Fruit fly (Drosophila melanogaster) whole organism, pupa: ENCODE results near the gene Fntb.

Experiments used
- CG12605 ChIP-seq: fragments of 200-800 bp; sonication (Bioruptor generic); IDR thresholded peaks from 2 replicates; pipeline ENCODE4 v1.3.6; 2022; ENCODE audit warnings: missing biosample characterization, missing genetic modification characterization
- CG13204 ChIP-seq: fragments of 200-800 bp; sonication (Bioruptor generic); optimal IDR thresholded peaks from 2 replicates; lab custom pipeline; 2018; ENCODE audit warnings: missing biosample characterization, mild to moderate bottlenecking, missing genetic modification characterization, moderate library complexity
- CG17806 ChIP-seq: fragments of 200-800 bp; sonication (Bioruptor generic); optimal IDR thresholded peaks from 2 replicates; lab custom pipeline; 2018; ENCODE audit warnings: missing biosample characterization, mild to moderate bottlenecking, missing genetic modification characterization, moderate library complexity
- CG32121 ChIP-seq: fragments of 200-800 bp; sonication (Bioruptor generic); IDR thresholded peaks from 2 replicates; pipeline ENCODE4 v1.3.6; 2022; ENCODE audit warnings: missing biosample characterization, missing genetic modification characterization
- CG34367 ChIP-seq: fragments of 200-800 bp; sonication (Bioruptor generic); optimal IDR thresholded peaks from 2 replicates; lab custom pipeline; 2018; ENCODE audit warnings: missing biosample characterization, mild to moderate bottlenecking, missing genetic modification characterization
- EcR ChIP-seq: fragments of 200-800 bp; sonication (Bioruptor generic); optimal IDR thresholded peaks from 3 replicates; lab custom pipeline; 2019; ENCODE audit warnings: missing biosample characterization, missing genetic modification characterization, mild to moderate bottlenecking, moderate library complexity, missing genetic modification reagents
- Ets98B ChIP-seq: fragments of 200-800 bp; sonication (Bioruptor generic); IDR thresholded peaks from 2 replicates; pipeline ENCODE4 v1.3.6; 2022; ENCODE audit warnings: missing biosample characterization, missing genetic modification characterization
- Snoo ChIP-seq: fragments of 200-800 bp; sonication (Bioruptor generic); optimal IDR thresholded peaks from 3 replicates; lab custom pipeline; 2017; ENCODE audit warnings: missing biosample characterization, mild to moderate bottlenecking, missing genetic modification characterization, inconsistent platforms
- fd96Ca ChIP-seq: fragments of 200-800 bp; sonication (Bioruptor generic); IDR thresholded peaks from 3 replicates; pipeline ENCODE4 v1.3.6; 2022; ENCODE audit warnings: missing biosample characterization, missing genetic modification characterization
- rn ChIP-seq: fragments of 200-800 bp; sonication (Bioruptor generic); IDR thresholded peaks from 2 replicates; pipeline ENCODE4 v1.3.6; 2022; ENCODE audit warnings: missing biosample characterization, missing genetic modification characterization

DNA sequence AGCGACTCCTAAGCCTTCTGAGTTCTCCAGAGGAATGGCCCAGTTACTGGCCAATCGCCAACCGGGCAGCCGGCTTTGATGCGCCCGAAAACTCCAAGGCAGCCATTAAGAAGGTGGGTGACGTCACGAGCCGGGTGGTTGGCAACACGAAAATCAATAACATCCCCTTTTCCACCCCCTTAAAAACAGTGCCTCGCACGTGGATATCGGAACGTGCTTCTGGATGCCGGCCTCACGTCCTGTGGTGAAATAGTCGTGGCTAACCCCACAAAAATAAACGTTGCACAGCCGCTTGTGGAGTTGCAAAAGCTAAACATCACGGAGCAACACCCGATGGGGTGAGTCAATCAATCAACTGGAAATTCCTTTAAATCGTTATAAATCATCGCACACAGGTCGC is 23.8 kb downstream of the Fntb start:
- TF ChIP-seq EcR (GFP tag; lab: Kevin White, UChicago), result no peak
- TF ChIP-seq fd96Ca (GFP tag; lab: Robert Waterston, UW), result no peak
- TF ChIP-seq Snoo, result no peak
- no peak for TF ChIP-seq CG12605 (GFP tag; lab: Robert Waterston, UW)
- no peak for TF ChIP-seq CG32121 (GFP tag; lab: Robert Waterston, UW)
- TF ChIP-seq CG17806, result no peak
- TF ChIP-seq Ets98B, result no peak
- TF ChIP-seq rn (GFP tag; lab: Robert Waterston, UW), result no peak
- no peak for TF ChIP-seq CG13204 (GFP tag; lab: Kevin White, UChicago)
- TF ChIP-seq CG34367 (tag; lab: Kevin White, UChicago), result no peak
